Fruit fly (Drosophila melanogaster): Measurements from ENCODE around the gene CG11656.

CG11656 gene

dm6 chr3R:13009595-13009994 is at the start of gene CG11656:
TSS of gene CG11656 (plus strand) at chr3R:13009895.
- TF ChIP-seq Oaz (GFP tag; IDR thresholded peaks at IDR 0.05): no peak
- no peak for TF ChIP-seq aop (GFP tag; IDR thresholded peaks at IDR 0.05)
- TF ChIP-seq luna (GFP tag; optimal IDR thresholded peaks at IDR 0.05): no peak
- TF ChIP-seq chm (GFP tag; IDR thresholded peaks at IDR 0.05): no peak
- TF ChIP-seq CG4854 (GFP tag; optimal IDR thresholded peaks at IDR 0.05): no peak
- TF ChIP-seq CG12104 (GFP tag; optimal IDR thresholded peaks at IDR 0.05): no peak
- no peak for TF ChIP-seq gro (GFP tag; optimal IDR thresholded peaks at IDR 0.05)
- no peak for TF ChIP-seq ci (GFP tag; IDR thresholded peaks at IDR 0.05)
- TF ChIP-seq CG11398 (GFP tag; optimal IDR thresholded peaks at IDR 0.05): no peak
- no peak for TF ChIP-seq CG11504 (tag; optimal IDR thresholded peaks at IDR 0.05)
- TF ChIP-seq CG15601 (tag; optimal IDR thresholded peaks at IDR 0.05): no peak
- TF ChIP-seq slbo (GFP tag; IDR thresholded peaks at IDR 0.05): no peak
- TF ChIP-seq esg (GFP tag; conservative IDR thresholded peaks at IDR 0.05): no peak
- TF ChIP-seq CG11696 (GFP tag; IDR thresholded peaks at IDR 0.05): no peak

dm6 chr3R:12960227-12960626 is 49.5 kb upstream of the CG11656 start:
- TF ChIP-seq CG6175 (GFP tag; IDR thresholded peaks at IDR 0.05) (peak; percentile 65; the same call in 2 of the 3 replicates), CG17802 (tag; optimal IDR thresholded peaks at IDR 0.05) (no peak), CG3281 (GFP tag; optimal IDR thresholded peaks at IDR 0.05) (peak; percentile 1), CG31388 (GFP tag; optimal IDR thresholded peaks at IDR 0.05) (no peak), CG1832 (GFP tag; optimal IDR thresholded peaks at IDR 0.05) (no peak), sens-2 (GFP tag; IDR thresholded peaks at IDR 0.05) (0 out of 2 replicates have a peak, but pooled peaks have one; percentile 29), h (optimal IDR thresholded peaks at IDR 0.05) (no peak), corto (GFP tag; optimal IDR thresholded peaks at IDR 0.05) (peak; percentile 18), B-H2 (GFP tag; optimal IDR thresholded peaks at IDR 0.05) (no peak), CG7839 (tag; optimal IDR thresholded peaks at IDR 0.05) (no peak), GATAe (GFP tag; conservative IDR thresholded peaks at IDR 0.05) (peak; percentile 46; the same call in 1 of the 2 replicates), Gug (GFP tag; IDR thresholded peaks at IDR 0.05) (no peak), gce (GFP tag; IDR thresholded peaks at IDR 0.05) (0 out of 3 replicates have a peak, but pooled peaks have one; percentile 17), grn (GFP tag; optimal IDR thresholded peaks at IDR 0.05) (peak; percentile 35), CG10959 (GFP tag; IDR thresholded peaks at IDR 0.05) (0 out of 2 replicates have a peak, but pooled peaks have one; percentile 5), ap (GFP tag; IDR thresholded peaks at IDR 0.05) (no peak), CG1647 (GFP tag; optimal IDR thresholded peaks at IDR 0.05) (no peak), sens (GFP tag) (peak; percentile 18), CG9876 (GFP tag; optimal IDR thresholded peaks at IDR 0.05) (no peak), CG4820 (GFP tag; optimal IDR thresholded peaks at IDR 0.05) (no peak), CG12104 (GFP tag; optimal IDR thresholded peaks at IDR 0.05) (no peak), psq (GFP tag; optimal IDR thresholded peaks at IDR 0.05) (no peak), cato (GFP tag; optimal IDR thresholded peaks at IDR 0.05; ENCODE audit: borderline replicate concordance) (no peak), exex (tag; optimal IDR thresholded peaks at IDR 0.05) (peak; percentile 62), CG8478 (optimal IDR thresholded peaks at IDR 0.05) (no peak), lola (GFP tag; optimal IDR thresholded peaks at IDR 0.05) (no peak), CG12942 (GFP tag; optimal IDR thresholded peaks at IDR 0.05) (no peak), CG31441 (GFP tag; IDR thresholded peaks at IDR 0.05) (no peak), mirr (GFP tag; optimal IDR thresholded peaks at IDR 0.05) (peak; percentile 35), Kr (GFP tag; optimal IDR thresholded peaks at IDR 0.05) (no peak), CG10979 (tag; optimal IDR thresholded peaks at IDR 0.05) (no peak), chinmo (GFP tag; IDR thresholded peaks at IDR 0.05; ENCODE audit: partially characterized antibody) (peak; percentile 77; the same call in 1 of the 4 replicates), Sox102F (GFP tag; optimal IDR thresholded peaks at IDR 0.05) (no peak), pum (GFP tag; optimal IDR thresholded peaks at IDR 0.05) (no peak), Dfd (GFP tag; optimal IDR thresholded peaks at IDR 0.05) (no peak), NfI (GFP tag; optimal IDR thresholded peaks at IDR 0.05) (no peak), vvl (GFP tag; IDR thresholded peaks at IDR 0.05) (no peak), CG2199 (GFP tag; IDR thresholded peaks at IDR 0.05) (no peak), CG8290 (GFP tag; optimal IDR thresholded peaks at IDR 0.05) (no peak), CG8290 (tag; optimal IDR thresholded peaks at IDR 0.05) (peak in 1 of 2 experiments; percentile 6)

Data from whole organism, embryonic.